Worm (Caenorhabditis elegans): ENCODE data around the gene nsph-3.1.
A peak's percentile ranks its signal among the peaks of the same experiment; 100 is the strongest.

The nsph-3.1 gene

DNA sequence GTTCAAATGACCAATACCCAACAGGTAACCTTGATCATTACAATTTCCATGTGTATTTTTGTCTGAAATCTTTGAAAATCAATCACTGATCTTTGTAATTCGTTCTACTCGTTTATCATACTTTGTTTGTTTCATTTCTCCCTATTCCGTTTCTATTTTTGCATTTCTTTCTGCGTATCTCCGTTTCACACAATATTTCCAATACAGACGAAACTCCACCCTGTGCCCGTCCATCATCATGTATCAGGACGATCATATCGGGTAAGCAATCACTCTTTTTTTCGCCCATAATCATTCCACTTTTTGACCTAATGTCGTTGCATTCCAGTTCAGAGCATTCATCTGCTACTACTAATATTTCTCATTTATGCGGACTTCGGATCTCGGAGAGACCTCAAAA lies 39.9 kb upstream of the nsph-3.1 start, which contains the start of gene pyk-2:
pyk-2 (plus strand) TSS at position 206 of the 400 bp plus-strand sequence.
- peak; percentile 79 for TF ChIP-seq elt-2 (tag; optimal IDR thresholded peaks at IDR 0.05)
- no peak for TF ChIP-seq snpc-4 (tag; optimal IDR thresholded peaks at IDR 0.05)
- TF ChIP-seq pqm-1 (tag; optimal IDR thresholded peaks at IDR 0.05), result peak; percentile 67

DNA sequence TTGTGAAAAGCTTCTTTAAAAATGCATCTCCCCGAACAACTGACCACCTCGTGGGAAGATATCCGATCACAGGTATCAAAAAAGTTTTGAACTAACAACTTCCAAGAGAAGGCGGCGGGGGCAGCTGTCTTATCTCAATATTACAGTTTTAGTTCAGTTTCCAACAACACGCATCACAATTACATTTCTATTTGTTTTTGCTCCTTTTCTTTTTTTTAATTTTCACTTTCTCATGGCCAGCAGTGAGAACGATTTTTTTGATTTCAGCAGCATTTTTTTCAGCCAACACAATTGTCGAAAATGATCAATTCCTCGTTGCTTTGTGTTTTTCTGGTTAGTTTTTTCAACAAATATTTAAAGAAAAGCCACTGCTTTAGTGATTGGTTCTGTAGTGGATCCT lies 36.5 kb upstream of the nsph-3.1 start, which contains the start of gene ZK593.2:
ZK593.2 (plus strand) TSS at position 301 of the 400 bp plus-strand sequence.
- TF ChIP-seq unc-39 (tag; optimal IDR thresholded peaks at IDR 0.05) (no peak), elt-2 (tag; optimal IDR thresholded peaks at IDR 0.05) (peak; percentile 40), ceh-28 (tag; optimal IDR thresholded peaks at IDR 0.05) (no peak)

DNA sequence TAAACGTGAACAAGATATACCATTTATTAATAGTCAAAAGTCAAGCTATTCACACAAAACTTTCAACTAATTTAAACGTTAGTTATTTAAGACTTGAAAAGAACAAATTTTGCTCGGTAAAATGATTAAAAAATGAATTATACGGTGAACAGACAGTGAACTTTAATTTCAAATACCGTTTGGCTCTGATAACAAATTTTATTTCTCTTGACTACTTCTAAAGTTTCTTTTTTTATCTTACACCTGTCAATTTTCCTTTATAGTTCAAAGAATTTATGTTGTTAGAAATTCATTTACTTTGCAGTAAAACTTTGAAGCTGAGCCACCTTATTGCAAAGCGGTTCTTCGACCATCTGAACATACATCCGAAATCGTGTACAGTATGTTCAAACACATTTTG lies 34.2 kb upstream of the nsph-3.1 start, which contains the start of gene ZK593.3:
ZK593.3 (plus strand) TSS at position 301 of the 400 bp plus-strand sequence.
- TF ChIP-seq pqm-1 (tag; optimal IDR thresholded peaks at IDR 0.05), result peak; percentile 5
- TF ChIP-seq nhr-11 (tag; optimal IDR thresholded peaks at IDR 0.05), result no peak

DNA sequence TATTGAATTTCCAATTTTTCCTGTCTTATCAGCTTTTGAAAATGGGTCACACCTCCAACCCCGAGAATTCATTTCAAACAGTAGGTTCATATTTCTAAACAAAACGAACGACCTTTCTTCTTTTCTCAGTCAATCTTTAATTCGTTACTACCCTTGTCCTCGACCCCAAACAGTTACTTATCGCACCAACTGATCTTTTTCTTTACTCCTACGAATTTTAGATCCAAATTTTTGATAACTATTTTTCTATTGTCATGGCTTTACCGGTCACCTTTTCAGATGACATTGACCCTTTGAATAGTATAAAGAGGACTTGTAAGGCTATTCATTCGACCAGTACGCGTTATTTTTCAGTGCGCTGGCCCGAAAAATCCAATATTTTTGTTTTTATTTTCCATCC lies 33.5 kb upstream of the nsph-3.1 start:
- no peak for TF ChIP-seq unc-39 (tag; optimal IDR thresholded peaks at IDR 0.05)
- TF ChIP-seq ztf-11 (tag; optimal IDR thresholded peaks at IDR 0.05), result no peak
- peak; percentile 91 for TF ChIP-seq elt-1 (tag; optimal IDR thresholded peaks at IDR 0.05)
- no peak for TF ChIP-seq nhr-11 (tag; optimal IDR thresholded peaks at IDR 0.05)
- TF ChIP-seq fkh-2 (tag; optimal IDR thresholded peaks at IDR 0.05), result no peak
- TF ChIP-seq tbx-2 (tag; optimal IDR thresholded peaks at IDR 0.05), result no peak
- TF ChIP-seq lin-39 (tag; optimal IDR thresholded peaks at IDR 0.05), result no peak
- TF ChIP-seq hmg-11 (tag; optimal IDR thresholded peaks at IDR 0.05), result no peak
- TF ChIP-seq egl-5 (tag; optimal IDR thresholded peaks at IDR 0.05), result no peak
- no peak for TF ChIP-seq nhr-237 (tag; optimal IDR thresholded peaks at IDR 0.05)
- TF ChIP-seq ceh-82 (tag; optimal IDR thresholded peaks at IDR 0.05), result no peak
- no peak for TF ChIP-seq snpc-4 (tag; optimal IDR thresholded peaks at IDR 0.05)
- TF ChIP-seq ceh-9 (tag; optimal IDR thresholded peaks at IDR 0.05), result no peak
- no peak for TF ChIP-seq ztf-4 (tag; optimal IDR thresholded peaks at IDR 0.05)
- no peak for TF ChIP-seq nhr-28 (tag; optimal IDR thresholded peaks at IDR 0.05)
- peak; percentile 60 for TF ChIP-seq nhr-23 (tag; optimal IDR thresholded peaks at IDR 0.05)
- no peak for TF ChIP-seq mdl-1 (tag; optimal IDR thresholded peaks at IDR 0.05)
- TF ChIP-seq pha-4 (tag; optimal IDR thresholded peaks at IDR 0.05), result no peak
- TF ChIP-seq nhr-77 (tag; optimal IDR thresholded peaks at IDR 0.05), result no peak
- peak; percentile 47 for TF ChIP-seq nhr-25 (tag; optimal IDR thresholded peaks at IDR 0.05)
- TF ChIP-seq lin-15B (tag; optimal IDR thresholded peaks at IDR 0.05), result no peak
- no peak for TF ChIP-seq ama-1 (optimal IDR thresholded peaks at IDR 0.05)
- TF ChIP-seq fos-1 (tag; optimal IDR thresholded peaks at IDR 0.05), result no peak
- TF ChIP-seq fkh-10 (GFP tag; optimal IDR thresholded peaks at IDR 0.05), result no peak

DNA sequence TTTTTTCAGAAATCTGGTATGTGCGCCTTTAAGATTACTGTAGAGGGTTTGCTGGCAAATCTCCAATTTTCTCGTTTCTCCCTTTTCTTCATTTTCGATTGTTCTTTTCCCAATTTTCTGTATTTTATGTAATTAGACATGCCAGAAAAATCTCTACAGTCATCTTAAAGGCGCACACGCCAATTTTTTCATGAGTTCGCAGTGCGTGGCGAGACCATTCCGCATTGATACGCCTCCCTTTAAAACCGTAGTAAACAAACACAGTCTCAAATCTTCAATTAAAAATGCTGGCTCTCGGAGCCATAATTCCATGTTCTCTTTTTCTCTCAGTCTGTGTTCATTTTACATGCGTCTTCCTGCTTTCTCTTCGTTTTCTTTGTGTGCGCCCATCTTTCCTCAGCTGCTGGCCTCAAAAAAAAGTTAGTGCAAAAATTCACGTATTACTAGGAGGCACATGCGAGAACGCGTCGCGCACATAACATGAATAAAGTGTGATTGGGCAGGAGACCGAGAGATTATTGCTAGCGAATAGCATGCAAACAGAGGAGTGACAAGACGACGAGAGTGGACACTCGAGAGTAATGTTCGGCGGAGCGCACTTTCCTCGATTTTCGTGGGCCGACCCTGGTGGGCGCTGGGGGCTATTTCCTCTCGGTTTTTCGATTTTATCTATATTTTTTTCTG lies 30.6 kb upstream of the nsph-3.1 start:
- TF ChIP-seq pqm-1 (tag; optimal IDR thresholded peaks at IDR 0.05) (peak; percentile 20), fkh-10 (GFP tag; optimal IDR thresholded peaks at IDR 0.05) (peak; percentile 61), fos-1 (tag; optimal IDR thresholded peaks at IDR 0.05) (no peak), ceh-9 (tag; optimal IDR thresholded peaks at IDR 0.05) (no peak), ama-1 (optimal IDR thresholded peaks at IDR 0.05) (peak; percentile 60), nhr-11 (tag; optimal IDR thresholded peaks at IDR 0.05) (peak; percentile 51), skn-1 (tag; optimal IDR thresholded peaks at IDR 0.05) (peak; percentile 38), sea-2 (GFP tag; optimal IDR thresholded peaks at IDR 0.05) (no peak), nhr-12 (tag; optimal IDR thresholded peaks at IDR 0.05) (no peak), aly-2 (tag; optimal IDR thresholded peaks at IDR 0.05) (no peak), nhr-237 (tag; optimal IDR thresholded peaks at IDR 0.05) (no peak), nhr-43 (tag; optimal IDR thresholded peaks at IDR 0.05; ENCODE audit: poor library complexity, severe bottlenecking) (peak; percentile 2), eor-1 (tag; optimal IDR thresholded peaks at IDR 0.05) (no peak), egl-5 (tag; optimal IDR thresholded peaks at IDR 0.05) (peak; percentile 85), egl-27 (tag; optimal IDR thresholded peaks at IDR 0.05) (no peak), jun-1 (tag; optimal IDR thresholded peaks at IDR 0.05) (no peak), elt-3 (tag; optimal IDR thresholded peaks at IDR 0.05) (no peak), nhr-25 (tag; optimal IDR thresholded peaks at IDR 0.05) (peak; percentile 81), pha-4 (tag; optimal IDR thresholded peaks at IDR 0.05) (peak; percentile 73), lin-39 (tag; optimal IDR thresholded peaks at IDR 0.05) (peak; percentile 78), fkh-2 (tag; optimal IDR thresholded peaks at IDR 0.05) (no peak), snpc-4 (tag; optimal IDR thresholded peaks at IDR 0.05) (peak; percentile 70), nhr-67 (tag; optimal IDR thresholded peaks at IDR 0.05) (no peak), mdl-1 (tag; optimal IDR thresholded peaks at IDR 0.05) (peak; percentile 65), nhr-28 (tag; optimal IDR thresholded peaks at IDR 0.05) (no peak), nfya-1 (tag; optimal IDR thresholded peaks at IDR 0.05; ENCODE audit: insufficient read depth) (peak; percentile 83), lin-15B (tag; optimal IDR thresholded peaks at IDR 0.05) (peak; percentile 85), nhr-77 (tag; optimal IDR thresholded peaks at IDR 0.05) (no peak), elt-2 (tag; optimal IDR thresholded peaks at IDR 0.05) (peak; percentile 72), elt-1 (tag; optimal IDR thresholded peaks at IDR 0.05) (peak; percentile 66), R02D3.7 (tag; optimal IDR thresholded peaks at IDR 0.05) (peak; percentile 17), lsy-12 (tag; optimal IDR thresholded peaks at IDR 0.05) (peak; percentile 40), ceh-28 (tag; optimal IDR thresholded peaks at IDR 0.05) (peak; percentile 8), hmg-11 (tag; optimal IDR thresholded peaks at IDR 0.05) (peak; percentile 90), ztf-4 (tag; optimal IDR thresholded peaks at IDR 0.05) (no peak), ceh-82 (tag; optimal IDR thresholded peaks at IDR 0.05) (no peak), nhr-23 (tag; optimal IDR thresholded peaks at IDR 0.05) (peak; percentile 56)
